Worm (Caenorhabditis elegans) whole organism, young adult: ENCODE results near the gene fbxa-213.

Source experiments
- F10E7.11 ChIP-seq: sonication (generic microtip); optimal IDR thresholded peaks from 2 replicates; lab custom pipeline; 2017; ENCODE audit warnings: mild to moderate bottlenecking, missing genetic modification characterization, moderate library complexity, missing compliant biosample characterization
- F23B12.7 ChIP-seq: sonication (generic microtip); optimal IDR thresholded peaks from 2 replicates; lab custom pipeline; 2017; ENCODE audit warnings: missing genetic modification characterization, mild to moderate bottlenecking, missing compliant biosample characterization, antibody characterized with exemption, moderate library complexity; ENCODE audit not compliant: insufficient read depth
- K12H6.12 ChIP-seq: fragments of 200-800 bp; sonication (Bioruptor generic); optimal IDR thresholded peaks from 2 replicates; lab custom pipeline; 2018; ENCODE audit warnings: mild to moderate bottlenecking, missing genetic modification characterization, missing compliant biosample characterization
- Y95B8A.8 ChIP-seq: fragments of 200-800 bp; sonication (Bioruptor generic); IDR thresholded peaks from 2 replicates; pipeline ENCODE4 v1.3.6; 2022; ENCODE audit warnings: missing genetic modification reagents, missing genetic modification characterization, missing compliant biosample characterization
- ama-1 ChIP-seq, 3 experiments: fragments of 150-350 bp in 1 of 3; sonication (generic microtip) in 2 of 3; optimal IDR thresholded peaks; 2 replicates each; lab custom pipeline; 2014 to 2018; ENCODE audit warnings: missing biosample characterization in 2 of 3, missing genetic modification characterization in 2 of 3, missing genetic modification reagents in 2 of 3
- aptf-2 ChIP-seq: fragments of 200-800 bp; sonication (Bioruptor generic); conservative IDR thresholded peaks from 2 replicates; pipeline ENCODE4 v1.3.6; 2022; ENCODE audit warnings: missing genetic modification reagents, missing genetic modification characterization, missing compliant biosample characterization
- attf-5 ChIP-seq: fragments of 200-800 bp; sonication (Bioruptor generic); optimal IDR thresholded peaks from 2 replicates; lab custom pipeline; 2018; ENCODE audit warnings: mild to moderate bottlenecking, missing genetic modification characterization, missing compliant biosample characterization
- ccch-3 ChIP-seq: fragments of 200-800 bp; sonication (Bioruptor generic); optimal IDR thresholded peaks from 2 replicates; lab custom pipeline; 2018; ENCODE audit warnings: mild to moderate bottlenecking, missing genetic modification characterization, missing compliant biosample characterization
- ceh-27 ChIP-seq: fragments of 200-800 bp; sonication (Bioruptor generic); optimal IDR thresholded peaks from 2 replicates; lab custom pipeline; 2018; ENCODE audit warnings: mild to moderate bottlenecking, missing genetic modification characterization, moderate library complexity, missing compliant biosample characterization
- ceh-79 ChIP-seq: sonication (generic microtip); optimal IDR thresholded peaks from 2 replicates; lab custom pipeline; 2017; ENCODE audit warnings: mild to moderate bottlenecking, missing genetic modification characterization, missing compliant biosample characterization
- chd-7 ChIP-seq: sonication (generic microtip); optimal IDR thresholded peaks from 2 replicates; lab custom pipeline; 2016; ENCODE audit warnings: mild to moderate bottlenecking, missing genetic modification characterization, moderate library complexity, missing compliant biosample characterization
- dox-1 ChIP-seq: fragments of 200-800 bp; sonication (Bioruptor generic); IDR thresholded peaks from 2 replicates; pipeline ENCODE4 v1.3.6; 2022; ENCODE audit warnings: missing genetic modification reagents, missing genetic modification characterization, missing compliant biosample characterization
- egl-18 ChIP-seq: fragments of 200-800 bp; sonication (Bioruptor generic); IDR thresholded peaks from 2 replicates; pipeline ENCODE4 v1.3.6; 2022; ENCODE audit warnings: missing genetic modification reagents, missing genetic modification characterization, missing compliant biosample characterization
- hlh-26 ChIP-seq: fragments of 200-800 bp; sonication (Bioruptor generic); conservative IDR thresholded peaks from 2 replicates; pipeline ENCODE4 v1.3.6; 2022; ENCODE audit warnings: missing genetic modification reagents, missing genetic modification characterization, missing compliant biosample characterization
- hmg-20 ChIP-seq: fragments of 200-800 bp; sonication (Bioruptor generic); IDR thresholded peaks from 2 replicates; pipeline ENCODE4 v1.3.6; 2022; ENCODE audit warnings: missing genetic modification reagents, missing genetic modification characterization, missing compliant biosample characterization
- hrde-1 ChIP-seq: sonication (generic microtip); optimal IDR thresholded peaks from 2 replicates; lab custom pipeline; 2016; ENCODE audit warnings: missing genetic modification characterization, mild to moderate bottlenecking, missing compliant biosample characterization, moderate library complexity, missing genotype, missing genetic modification reagents, borderline replicate concordance
- let-526 ChIP-seq: fragments of 200-800 bp; sonication (Bioruptor generic); IDR thresholded peaks from 2 replicates; pipeline ENCODE4 v1.3.6; 2022; ENCODE audit warnings: missing genetic modification reagents, missing genetic modification characterization, missing compliant biosample characterization
- lin-35 ChIP-seq, 3 experiments: fragments of 150-350 bp in 2 of 3; sonication (generic microtip) in 1 of 3; optimal IDR thresholded peaks; 2 replicates each; lab custom pipeline; 2014 to 2018; ENCODE audit warnings: missing biosample characterization in 3 of 3, missing genetic modification characterization in 3 of 3, missing genetic modification reagents in 3 of 3
- lin-40 ChIP-seq: sonication (generic microtip); optimal IDR thresholded peaks from 2 replicates; lab custom pipeline; 2016; ENCODE audit warnings: missing genetic modification characterization, mild to moderate bottlenecking, missing compliant biosample characterization, missing genotype, missing genetic modification reagents
- lin-54 ChIP-seq: fragments of 200-800 bp; sonication (Bioruptor generic); optimal IDR thresholded peaks from 2 replicates; lab custom pipeline; 2018; ENCODE audit warnings: mild to moderate bottlenecking, missing genetic modification characterization, missing compliant biosample characterization
- lsy-27 ChIP-seq: sonication (generic microtip); optimal IDR thresholded peaks from 2 replicates; lab custom pipeline; 2017; ENCODE audit warnings: missing genetic modification characterization, mild to moderate bottlenecking, missing compliant biosample characterization, antibody characterized with exemption, missing genotype, borderline replicate concordance; ENCODE audit not compliant: insufficient read depth
- madf-6 ChIP-seq: fragments of 200-800 bp; sonication (Bioruptor generic); IDR thresholded peaks from 2 replicates; pipeline ENCODE4 v1.3.6; 2022; ENCODE audit warnings: missing genetic modification reagents, missing genetic modification characterization, missing compliant biosample characterization
- mel-28 ChIP-seq: sonication (generic microtip); optimal IDR thresholded peaks from 2 replicates; lab custom pipeline; 2016; ENCODE audit warnings: borderline replicate concordance, mild to moderate bottlenecking, missing genetic modification characterization, missing compliant biosample characterization
- mes-4 ChIP-seq: sonication (generic microtip); optimal IDR thresholded peaks from 2 replicates; lab custom pipeline; 2016; ENCODE audit warnings: missing genotype, missing genetic modification characterization, missing compliant biosample characterization
- nhr-179 ChIP-seq: sonication (generic microtip); optimal IDR thresholded peaks from 2 replicates; lab custom pipeline; 2016; ENCODE audit warnings: mild to moderate bottlenecking, missing genetic modification characterization, missing compliant biosample characterization
- nhr-90 ChIP-seq: sonication (generic microtip); optimal IDR thresholded peaks from 2 replicates; lab custom pipeline; 2016; ENCODE audit warnings: missing genotype, mild to moderate bottlenecking, missing genetic modification characterization, missing compliant biosample characterization
- pbrm-1 ChIP-seq: fragments of 200-800 bp; sonication (Bioruptor generic); IDR thresholded peaks from 2 replicates; pipeline ENCODE4 v1.3.6; 2022; ENCODE audit warnings: missing genetic modification reagents, missing genetic modification characterization, missing compliant biosample characterization
- repo-1 ChIP-seq: sonication (generic microtip); optimal IDR thresholded peaks from 2 replicates; lab custom pipeline; 2017; ENCODE audit warnings: mild to moderate bottlenecking, missing genetic modification characterization, missing compliant biosample characterization
- sea-2 ChIP-seq: fragments of 200-800 bp; sonication (Bioruptor generic); IDR thresholded peaks from 2 replicates; pipeline ENCODE4 v1.3.6; 2022; ENCODE audit warnings: missing genetic modification characterization, missing compliant biosample characterization
- somi-1 ChIP-seq: fragments of 200-800 bp; sonication (Bioruptor generic); optimal IDR thresholded peaks from 2 replicates; lab custom pipeline; 2018; ENCODE audit warnings: mild to moderate bottlenecking, missing genetic modification characterization, missing compliant biosample characterization
- tlf-1 ChIP-seq: fragments of 200-800 bp; sonication (Bioruptor generic); optimal IDR thresholded peaks from 2 replicates; lab custom pipeline; 2018; ENCODE audit warnings: mild to moderate bottlenecking, missing genetic modification characterization, missing compliant biosample characterization
- zfh-2 ChIP-seq: fragments of 200-800 bp; sonication (Bioruptor generic); conservative IDR thresholded peaks from 2 replicates; pipeline ENCODE4 v1.3.6; 2022; ENCODE audit warnings: missing genetic modification reagents, missing genetic modification characterization, missing compliant biosample characterization
- ztf-3 ChIP-seq: fragments of 200-800 bp; sonication (Bioruptor generic); optimal IDR thresholded peaks from 2 replicates; lab custom pipeline; 2018; ENCODE audit warnings: mild to moderate bottlenecking, missing genetic modification characterization, missing compliant biosample characterization
- ztf-6 ChIP-seq: fragments of 200-800 bp; sonication (Bioruptor generic); IDR thresholded peaks from 2 replicates; pipeline ENCODE4 v1.3.6; 2022; ENCODE audit warnings: missing genetic modification reagents, missing genetic modification characterization, missing compliant biosample characterization

Gene fbxa-213

ce11 chrV:18235808-18236207, 32.8 kb downstream of the fbxa-213 start:
- TF ChIP-seq somi-1 (GFP tag; lab: Kevin White, UChicago) (no peak), lin-40 (tag; lab: Kevin White, UChicago) (no peak), attf-5 (no peak), ccch-3 (GFP tag; lab: Kevin White, UChicago) (no peak), Y95B8A.8 (GFP tag; lab: Robert Waterston, UW) (no peak), lsy-27 (tag; lab: Kevin White, UChicago) (no peak), nhr-179 (no peak), dox-1 (GFP tag; lab: Robert Waterston, UW) (no peak), hrde-1 (no peak), mes-4 (tag; lab: Kevin White, UChicago) (no peak), pbrm-1 (GFP tag; lab: Robert Waterston, UW) (no peak), let-526 (GFP tag; lab: Robert Waterston, UW) (no peak), F23B12.7 (tag; lab: Kevin White, UChicago) (no peak), ceh-27 (GFP tag; lab: Kevin White, UChicago) (no peak), lin-35 (GFP tag; optimal IDR thresholded peaks at IDR 0.05; lab: Kevin White, UChicago) (no peak), F10E7.11 (tag; lab: Kevin White, UChicago) (no peak), repo-1 (no peak), hmg-20 (GFP tag; lab: Robert Waterston, UW) (no peak)

ce11 chrV:18224353-18224752, 44.3 kb downstream of the fbxa-213 start, which contains the start of gene F16H6.10:
TSS of gene F16H6.10 (minus strand) at chrV:18224453.
- TF ChIP-seq zfh-2 (GFP tag; lab: Robert Waterston, UW) (no peak), ztf-3 (GFP tag; lab: Kevin White, UChicago) (no peak), K12H6.12 (tag; lab: Kevin White, UChicago) (no peak), nhr-90 (tag; lab: Kevin White, UChicago) (no peak), chd-7 (tag; lab: Kevin White, UChicago) (no peak), ceh-79 (tag; lab: Kevin White, UChicago) (no peak), tlf-1 (GFP tag; lab: Kevin White, UChicago) (no peak), lin-54 (GFP tag; lab: Kevin White, UChicago) (no peak), ama-1 (optimal IDR thresholded peaks at IDR 0.05; lab: Kevin White, UChicago) (no peak), ama-1 (GFP tag; optimal IDR thresholded peaks at IDR 0.05; lab: Kevin White, UChicago) (no peak), sea-2 (no peak), madf-6 (no peak), ztf-6 (GFP tag; lab: Robert Waterston, UW) (no peak), mel-28 (tag; lab: Kevin White, UChicago) (no peak), egl-18 (GFP tag; lab: Robert Waterston, UW) (no peak), aptf-2 (no peak), hlh-26 (GFP tag; lab: Robert Waterston, UW) (no peak)
